Fruit fly (Drosophila melanogaster): ENCODE measurements around the gene asl.

dm6 chr3R:5610656-5611055, 4.3 kb upstream of the asl start:
- TF ChIP-seq CG17806 (tag; optimal IDR thresholded peaks at IDR 0.05) (no peak), Pif1A (GFP tag; optimal IDR thresholded peaks at IDR 0.05) (no peak), CG4496 (GFP tag; IDR thresholded peaks at IDR 0.05) (no peak), CG9948 (tag; optimal IDR thresholded peaks at IDR 0.05) (no peak), CG32121 (GFP tag; IDR thresholded peaks at IDR 0.05) (no peak), Ets98B (GFP tag; IDR thresholded peaks at IDR 0.05) (no peak), CG8159 (tag; optimal IDR thresholded peaks at IDR 0.05) (no peak), gl (tag; optimal IDR thresholded peaks at IDR 0.05) (no peak)
